Worm (Caenorhabditis elegans): ENCODE results near the gene acs-4.

The acs-4 gene

ce11 chrIII:7140228-7140710 is 27.4 kb upstream of the acs-4 start:
- TF ChIP-seq C34B4.2 (tag; optimal IDR thresholded peaks at IDR 0.05) (no peak), nhr-237 (tag; optimal IDR thresholded peaks at IDR 0.05) (no peak), swsn-7 (tag; optimal IDR thresholded peaks at IDR 0.05) (peak; percentile 39), skn-1 (tag; optimal IDR thresholded peaks at IDR 0.05) (no peak), mdl-1 (tag; optimal IDR thresholded peaks at IDR 0.05) (no peak), jun-1 (tag; optimal IDR thresholded peaks at IDR 0.05) (no peak), ceh-63 (GFP tag; optimal IDR thresholded peaks at IDR 0.05) (no peak), dsc-1 (tag; optimal IDR thresholded peaks at IDR 0.05) (no peak), nhr-47 (tag; optimal IDR thresholded peaks at IDR 0.05) (peak; percentile 70), nhr-90 (tag; optimal IDR thresholded peaks at IDR 0.05; ENCODE audit: poor library complexity) (peak; percentile 83), nhr-28 (tag; optimal IDR thresholded peaks at IDR 0.05) (no peak), snpc-4 (tag; optimal IDR thresholded peaks at IDR 0.05) (peak; percentile 97), sox-4 (tag; optimal IDR thresholded peaks at IDR 0.05) (no peak), hlh-4 (tag; optimal IDR thresholded peaks at IDR 0.05) (no peak), grh-1 (GFP tag; IDR thresholded peaks at IDR 0.05) (peak; percentile 67), ces-1 (GFP tag; optimal IDR thresholded peaks at IDR 0.05) (no peak), sup-37 (GFP tag; optimal IDR thresholded peaks at IDR 0.05) (no peak), blmp-1 (tag; optimal IDR thresholded peaks at IDR 0.05) (no peak), irx-1 (tag; optimal IDR thresholded peaks at IDR 0.05) (no peak), Y116A8C.19 (tag; optimal IDR thresholded peaks at IDR 0.05; ENCODE audit: borderline replicate concordance) (no peak), ets-5 (GFP tag; IDR thresholded peaks at IDR 0.05) (no peak), nhr-84 (tag; optimal IDR thresholded peaks at IDR 0.05) (no peak), nhr-12 (tag; optimal IDR thresholded peaks at IDR 0.05) (no peak), unc-86 (tag; optimal IDR thresholded peaks at IDR 0.05) (no peak), egl-27 (tag; optimal IDR thresholded peaks at IDR 0.05) (no peak), lin-13 (GFP tag; optimal IDR thresholded peaks at IDR 0.05) (no peak), lin-15B (tag; optimal IDR thresholded peaks at IDR 0.05) (no peak), vab-15 (tag; optimal IDR thresholded peaks at IDR 0.05) (no peak), nhr-76 (tag; optimal IDR thresholded peaks at IDR 0.05) (no peak), fkh-4 (tag; optimal IDR thresholded peaks at IDR 0.05; ENCODE audit: borderline replicate concordance) (no peak), pqm-1 (tag; optimal IDR thresholded peaks at IDR 0.05) (no peak), dpl-1 (GFP tag; optimal IDR thresholded peaks at IDR 0.05) (no peak), F16B12.6 (tag; optimal IDR thresholded peaks at IDR 0.05) (no peak), aly-2 (tag; optimal IDR thresholded peaks at IDR 0.05) (no peak), pax-3 (tag; optimal IDR thresholded peaks at IDR 0.05) (no peak), isw-1 (GFP tag; IDR thresholded peaks at IDR 0.05) (no peak), fkh-10 (GFP tag; optimal IDR thresholded peaks at IDR 0.05) (no peak), C16A3.4 (tag; optimal IDR thresholded peaks at IDR 0.05) (no peak), zag-1 (tag; optimal IDR thresholded peaks at IDR 0.05) (no peak), aha-1 (tag; optimal IDR thresholded peaks at IDR 0.05) (no peak), ztf-4 (tag; optimal IDR thresholded peaks at IDR 0.05) (no peak), mef-2 (tag; optimal IDR thresholded peaks at IDR 0.05) (no peak), lin-39 (tag; optimal IDR thresholded peaks at IDR 0.05) (no peak), tlp-1 (tag; optimal IDR thresholded peaks at IDR 0.05) (no peak), alr-1 (tag; optimal IDR thresholded peaks at IDR 0.05; ENCODE audit: borderline replicate concordance) (no peak), nhr-11 (tag; optimal IDR thresholded peaks at IDR 0.05) (no peak), fos-1 (tag; optimal IDR thresholded peaks at IDR 0.05) (no peak), ceh-82 (tag; optimal IDR thresholded peaks at IDR 0.05) (peak in 2 of 3 experiments; percentile 0 to 18), ceh-90 (tag; optimal IDR thresholded peaks at IDR 0.05) (no peak), egl-13 (tag; optimal IDR thresholded peaks at IDR 0.05) (no peak), nhr-19 (GFP tag; conservative IDR thresholded peaks at IDR 0.05) (peak; percentile 79), xbp-1 (tag; optimal IDR thresholded peaks at IDR 0.05) (peak; percentile 23), sptf-1 (tag; optimal IDR thresholded peaks at IDR 0.05) (no peak), unc-130 (tag; optimal IDR thresholded peaks at IDR 0.05) (no peak), nhr-20 (tag; optimal IDR thresholded peaks at IDR 0.05) (peak; percentile 57)
